Fruit fly (Drosophila melanogaster) whole organism, embryonic: ENCODE measurements around the gene Mettl5.

Experiments used
- Blimp-1 ChIP-seq: fragments of 200-800 bp; sonication (Bioruptor generic); optimal IDR thresholded peaks from 3 replicates; lab custom pipeline; 2018; ENCODE audit warnings: missing biosample characterization, missing genetic modification characterization, mild to moderate bottlenecking, moderate library complexity, missing genetic modification reagents
- CG10209 ChIP-seq: fragments of 200-800 bp; sonication (Bioruptor generic); optimal IDR thresholded peaks from 3 replicates; lab custom pipeline; 2017; ENCODE audit warnings: missing biosample characterization, mild to moderate bottlenecking, missing genetic modification characterization, missing genetic modification reagents
- CG11398 ChIP-seq: fragments of 200-800 bp; sonication (Bioruptor generic); optimal IDR thresholded peaks from 2 replicates; lab custom pipeline; 2016; ENCODE audit warnings: missing biosample characterization, missing genetic modification characterization
- CG12391 ChIP-seq: fragments of 200-800 bp; sonication (Bioruptor generic); optimal IDR thresholded peaks from 3 replicates; lab custom pipeline; 2018; ENCODE audit warnings: missing biosample characterization, mild to moderate bottlenecking, missing genetic modification characterization, moderate library complexity
- CG12942 ChIP-seq: fragments of 200-800 bp; sonication (Bioruptor generic); optimal IDR thresholded peaks from 3 replicates; lab custom pipeline; 2016; ENCODE audit warnings: missing biosample characterization, missing genetic modification characterization
- CG14014 ChIP-seq: fragments of 200-800 bp; sonication (Bioruptor generic); IDR thresholded peaks from 2 replicates; pipeline ENCODE4 v1.3.6; 2022; ENCODE audit warnings: missing biosample characterization, missing genetic modification characterization
- CG1529 ChIP-seq: fragments of 200-800 bp; sonication (Bioruptor generic); optimal IDR thresholded peaks from 3 replicates; lab custom pipeline; 2018; ENCODE audit warnings: missing biosample characterization, missing genetic modification characterization
- CG17186 ChIP-seq: fragments of 200-800 bp; sonication (Bioruptor generic); optimal IDR thresholded peaks from 3 replicates; lab custom pipeline; 2017; ENCODE audit warnings: missing biosample characterization, missing genetic modification reagents, missing genetic modification characterization
- CG18011 ChIP-seq: fragments of 200-800 bp; sonication (Bioruptor generic); optimal IDR thresholded peaks from 2 replicates; lab custom pipeline; 2017; ENCODE audit warnings: missing biosample characterization, missing genetic modification characterization, mild to moderate bottlenecking, moderate library complexity, missing genotype
- CG18476 ChIP-seq: fragments of 200-800 bp; sonication (Bioruptor generic); optimal IDR thresholded peaks from 2 replicates; lab custom pipeline; 2016; ENCODE audit warnings: missing biosample characterization, mild to moderate bottlenecking, missing genetic modification characterization
- CG2678 ChIP-seq: fragments of 200-800 bp; sonication (Bioruptor generic); optimal IDR thresholded peaks from 3 replicates; lab custom pipeline; 2019; ENCODE audit warnings: missing biosample characterization, mild to moderate bottlenecking, missing genetic modification characterization, moderate library complexity
- CG3281 ChIP-seq: fragments of 200-800 bp; sonication (Bioruptor generic); optimal IDR thresholded peaks from 3 replicates; lab custom pipeline; 2017; ENCODE audit warnings: missing biosample characterization, mild to moderate bottlenecking, missing genetic modification characterization
- CG34376 ChIP-seq: fragments of 200-800 bp; sonication (Bioruptor generic); optimal IDR thresholded peaks from 2 replicates; lab custom pipeline; 2018; ENCODE audit warnings: missing biosample characterization, mild to moderate bottlenecking, missing genetic modification characterization
- CG4707 ChIP-seq: fragments of 200-800 bp; sonication (Bioruptor generic); optimal IDR thresholded peaks from 2 replicates; lab custom pipeline; 2018; ENCODE audit warnings: missing biosample characterization, mild to moderate bottlenecking, missing genetic modification characterization, moderate library complexity
- CG7357 ChIP-seq: fragments of 200-800 bp; sonication (Bioruptor generic); IDR thresholded peaks from 3 replicates; pipeline ENCODE4 v1.3.6; 2022; ENCODE audit warnings: missing biosample characterization, missing genetic modification characterization
- CG9932 ChIP-seq: fragments of 200-800 bp; sonication (Bioruptor generic); IDR thresholded peaks from 2 replicates; pipeline ENCODE4 v1.3.6; 2022; ENCODE audit warnings: missing biosample characterization, missing genetic modification characterization
- Elba2 ChIP-seq: fragments of 200-800 bp; sonication (Bioruptor generic); optimal IDR thresholded peaks from 3 replicates; lab custom pipeline; 2016; ENCODE audit warnings: missing biosample characterization, missing genetic modification characterization
- HLH54F ChIP-seq: fragments of 200-800 bp; sonication (Bioruptor generic); optimal IDR thresholded peaks from 3 replicates; lab custom pipeline; 2016; ENCODE audit warnings: missing biosample characterization, missing genetic modification characterization
- Jarid2 ChIP-seq: fragments of 200-800 bp; sonication (Bioruptor generic); optimal IDR thresholded peaks from 3 replicates; lab custom pipeline; 2017; ENCODE audit warnings: mild to moderate bottlenecking, missing biosample characterization, missing genetic modification reagents, missing genetic modification characterization
- NFAT ChIP-seq: fragments of 200-800 bp; sonication (Bioruptor generic); IDR thresholded peaks from 2 replicates; pipeline ENCODE4 v1.3.6; 2022; ENCODE audit warnings: missing biosample characterization, missing genetic modification characterization
- Neu2 ChIP-seq: fragments of 200-800 bp; sonication (Bioruptor generic); optimal IDR thresholded peaks from 3 replicates; lab custom pipeline; 2016; ENCODE audit warnings: missing biosample characterization, missing genetic modification characterization, borderline replicate concordance
- PHDP ChIP-seq: fragments of 200-800 bp; sonication (Bioruptor generic); optimal IDR thresholded peaks from 3 replicates; lab custom pipeline; 2018; ENCODE audit warnings: missing biosample characterization, mild to moderate bottlenecking, missing genetic modification characterization, moderate library complexity
- Sox102F ChIP-seq: fragments of 200-800 bp; sonication (Bioruptor generic); optimal IDR thresholded peaks from 2 replicates; lab custom pipeline; 2018; ENCODE audit warnings: missing biosample characterization, mild to moderate bottlenecking, missing genetic modification characterization, moderate library complexity
- Taf1 ChIP-seq: fragments of 200-800 bp; sonication (Bioruptor generic); IDR thresholded peaks from 2 replicates; pipeline ENCODE4 v1.3.6; 2022; ENCODE audit warnings: missing biosample characterization, missing genetic modification characterization
- Trl ChIP-seq, 3 experiments: fragments of >200 bp in 2 of 3; fragments of 200-800 bp in 1 of 3; sonication (Bioruptor generic) in 1 of 3; optimal IDR thresholded peaks; 2 replicates in 1 of 3; 3 replicates in 2 of 3; lab custom pipeline; 2016 to 2017; ENCODE audit warnings: missing biosample characterization in 1 of 3, missing genetic modification characterization in 1 of 3
- amos ChIP-seq: fragments of 200-800 bp; sonication (Bioruptor generic); IDR thresholded peaks from 2 replicates; pipeline ENCODE4 v1.3.6; 2022; ENCODE audit warnings: missing biosample characterization, missing genetic modification characterization; ENCODE audit not compliant: partially characterized antibody
- bsh ChIP-seq, 2 experiments: fragments of 200-800 bp; sonication (Bioruptor generic); optimal IDR thresholded peaks; 2 replicates each; lab custom pipeline; 2017 to 2018; ENCODE audit warnings: mild to moderate bottlenecking in 2 of 2, missing biosample characterization in 2 of 2, missing genetic modification characterization in 2 of 2, moderate library complexity in 1 of 2
- caup ChIP-seq: fragments of 200-800 bp; sonication (Bioruptor generic); optimal IDR thresholded peaks from 3 replicates; lab custom pipeline; 2017; ENCODE audit warnings: missing biosample characterization, mild to moderate bottlenecking, missing genetic modification characterization, moderate library complexity; ENCODE audit not compliant: severe bottlenecking
- crp ChIP-seq, 2 experiments: fragments of 200-800 bp; sonication (Bioruptor generic); optimal IDR thresholded peaks; 2 replicates in 1 of 2; 3 replicates in 1 of 2; lab custom pipeline; 2017; ENCODE audit warnings: missing biosample characterization in 2 of 2, missing genetic modification characterization in 2 of 2, mild to moderate bottlenecking in 1 of 2, moderate library complexity in 1 of 2
- dmrt99B ChIP-seq: fragments of 200-800 bp; sonication (Bioruptor generic); optimal IDR thresholded peaks from 2 replicates; lab custom pipeline; 2018; ENCODE audit warnings: missing biosample characterization, mild to moderate bottlenecking, missing genetic modification characterization, moderate library complexity
- fru ChIP-seq: fragments of >200 bp; optimal IDR thresholded peaks from 2 replicates; lab custom pipeline; 2017
- gcm ChIP-seq: fragments of 200-800 bp; sonication (Bioruptor generic); optimal IDR thresholded peaks from 2 replicates; lab custom pipeline; 2019; ENCODE audit warnings: missing biosample characterization, mild to moderate bottlenecking, missing genetic modification characterization, moderate library complexity
- nmo ChIP-seq: fragments of 200-800 bp; sonication (Bioruptor generic); optimal IDR thresholded peaks from 2 replicates; lab custom pipeline; 2018; ENCODE audit warnings: missing biosample characterization, mild to moderate bottlenecking, missing genetic modification characterization, moderate library complexity
- odd ChIP-seq: fragments of 200-800 bp; sonication (Bioruptor generic); optimal IDR thresholded peaks from 2 replicates; lab custom pipeline; 2017; ENCODE audit warnings: missing biosample characterization, mild to moderate bottlenecking, missing genetic modification characterization
- otp ChIP-seq: fragments of 200-800 bp; sonication (Bioruptor generic); IDR thresholded peaks from 3 replicates; pipeline ENCODE4, ENCODE4 v1.3.6; 2022; ENCODE audit warnings: missing biosample characterization, missing genetic modification characterization
- pita ChIP-seq: fragments of 200-800 bp; sonication (Bioruptor generic); optimal IDR thresholded peaks from 2 replicates; lab custom pipeline; 2017; ENCODE audit warnings: missing biosample characterization, mild to moderate bottlenecking, missing genetic modification characterization
- ranshi ChIP-seq: fragments of 200-800 bp; sonication (Bioruptor generic); IDR thresholded peaks from 2 replicates; pipeline ENCODE4 v1.3.6; 2022; ENCODE audit warnings: missing biosample characterization, missing genetic modification characterization
- run ChIP-seq: fragments of 200-800 bp; sonication (Bioruptor generic); optimal IDR thresholded peaks from 3 replicates; lab custom pipeline; 2018; ENCODE audit warnings: missing biosample characterization, mild to moderate bottlenecking, missing genetic modification characterization
- schlank ChIP-seq: fragments of 200-800 bp; sonication (Bioruptor generic); optimal IDR thresholded peaks from 2 replicates; lab custom pipeline; 2018; ENCODE audit warnings: missing biosample characterization, mild to moderate bottlenecking, missing genetic modification characterization
- sisA ChIP-seq: fragments of 200-800 bp; sonication (Bioruptor generic); IDR thresholded peaks from 2 replicates; pipeline ENCODE4 v1.3.6; 2022; ENCODE audit warnings: missing biosample characterization, missing genetic modification characterization
- slou ChIP-seq: fragments of 200-800 bp; sonication (Bioruptor generic); optimal IDR thresholded peaks from 3 replicates; lab custom pipeline; 2016; ENCODE audit warnings: missing biosample characterization, missing genetic modification characterization
- so ChIP-seq: fragments of 200-800 bp; sonication (Bioruptor generic); IDR thresholded peaks from 3 replicates; pipeline ENCODE4 v1.3.6; 2022; ENCODE audit warnings: missing biosample characterization, missing genetic modification characterization
- sug ChIP-seq: fragments of 200-800 bp; optimal IDR thresholded peaks from 2 replicates; lab custom pipeline; 2019; ENCODE audit warnings: missing biosample characterization, mild to moderate bottlenecking, missing genetic modification characterization, moderate library complexity
- tap ChIP-seq: fragments of 200-800 bp; optimal IDR thresholded peaks from 3 replicates; lab custom pipeline; 2019; ENCODE audit warnings: missing biosample characterization, mild to moderate bottlenecking, missing genetic modification characterization, moderate library complexity
- unpg ChIP-seq: fragments of 200-800 bp; sonication (Bioruptor generic); optimal IDR thresholded peaks from 3 replicates; lab custom pipeline; 2018; ENCODE audit warnings: missing biosample characterization, mild to moderate bottlenecking, missing genetic modification characterization, moderate library complexity
- wdn ChIP-seq: fragments of 200-800 bp; sonication (Bioruptor generic); IDR thresholded peaks from 2 replicates; pipeline ENCODE4 v1.3.6; 2022; ENCODE audit warnings: missing biosample characterization, missing genetic modification characterization
- z ChIP-seq: fragments of 200-800 bp; sonication (Bioruptor generic); IDR thresholded peaks from 3 replicates; pipeline ENCODE4 v1.3.6; 2022; ENCODE audit warnings: missing biosample characterization, missing genetic modification characterization

The Mettl5 gene

dm6 chr3L:19233798-19234781, 29.5 kb upstream of the Mettl5 start (continued):
- TF ChIP-seq schlank (tag; lab: Kevin White, UChicago) (no peak), CG18011 (GFP tag; lab: Kevin White, UChicago) (no peak), CG1529 (GFP tag; lab: Kevin White, UChicago) (no peak), bsh (GFP tag; optimal IDR thresholded peaks at IDR 0.05; lab: Kevin White, UChicago) (peak; percentile 33 to 74), Blimp-1 (GFP tag; lab: Kevin White, UChicago) (peak; percentile 22), CG12942 (GFP tag; lab: Kevin White, UChicago) (no peak), PHDP (tag; lab: Kevin White, UChicago) (peak; percentile 14), CG4707 (no peak), Trl (optimal IDR thresholded peaks at IDR 0.05; lab: Kevin White, UChicago) (peak; percentile 30 to 35), Trl (GFP tag; optimal IDR thresholded peaks at IDR 0.05; lab: Kevin White, UChicago) (no peak), CG14014 (GFP tag; lab: Robert Waterston, UW) (no peak), CG9932 (no peak), slou (GFP tag; lab: Kevin White, UChicago) (no peak), caup (GFP tag; lab: Kevin White, UChicago) (no peak), odd (no peak), so (GFP tag; lab: Robert Waterston, UW) (no peak), pita (GFP tag; lab: Kevin White, UChicago) (no peak), wdn (no peak), ranshi (GFP tag; lab: Robert Waterston, UW) (0 out of 2 replicates have a peak, but pooled peaks have one; percentile 12), CG18476 (no peak), Elba2 (no peak), CG34376 (GFP tag; lab: Kevin White, UChicago) (no peak), crp (GFP tag; optimal IDR thresholded peaks at IDR 0.05; lab: Kevin White, UChicago) (no peak), fru (lab: Kevin White, UChicago) (no peak), gcm (no peak), sisA (GFP tag; lab: Robert Waterston, UW) (no peak), CG11398 (GFP tag; lab: Kevin White, UChicago) (no peak), amos (no peak), Jarid2 (no peak), dmrt99B (peak; percentile 29), CG3281 (GFP tag; lab: Kevin White, UChicago) (no peak), CG10209 (GFP tag; lab: Kevin White, UChicago) (no peak), CG12391 (tag; lab: Kevin White, UChicago) (peak; percentile 36), Taf1 (GFP tag; lab: Robert Waterston, UW) (no peak), CG17186 (GFP tag; lab: Kevin White, UChicago) (no peak), CG2678 (tag; lab: Kevin White, UChicago) (peak; percentile 33), otp (no peak), CG7357 (GFP tag; lab: Robert Waterston, UW) (no peak), nmo (GFP tag; lab: Kevin White, UChicago) (peak; percentile 22), NFAT (GFP tag; lab: Robert Waterston, UW) (no peak), run (no peak), Sox102F (GFP tag; lab: Kevin White, UChicago) (peak; percentile 28), unpg (GFP tag; lab: Kevin White, UChicago) (peak; percentile 23), tap (tag; lab: Kevin White, UChicago) (no peak), HLH54F (GFP tag; lab: Kevin White, UChicago) (no peak), z (GFP tag; lab: Robert Waterston, UW) (0 out of 3 replicates have a peak, but pooled peaks have one; percentile 17), Neu2 (GFP tag; lab: Kevin White, UChicago) (no peak), sug (tag; lab: Kevin White, UChicago) (no peak)
